Fruit fly (Drosophila melanogaster) whole organism, embryonic: ENCODE measurements around the gene ab.
A peak's percentile ranks its signal among the peaks of the same experiment; 100 is the strongest.

ENCODE experiments used
- Adf1 ChIP-seq: fragments of 200-800 bp; sonication (Bioruptor generic); IDR thresholded peaks from 2 replicates; pipeline ENCODE4 v1.3.6; 2022; ENCODE audit warnings: missing biosample characterization, missing genetic modification characterization
- CG10274 ChIP-seq: fragments of 200-800 bp; sonication (Bioruptor generic); optimal IDR thresholded peaks from 3 replicates; lab custom pipeline; 2017; ENCODE audit warnings: missing biosample characterization, mild to moderate bottlenecking, missing genetic modification characterization
- CG11696 ChIP-seq: fragments of 200-800 bp; sonication (Bioruptor generic); IDR thresholded peaks from 2 replicates; pipeline ENCODE4 v1.3.6; 2022; ENCODE audit warnings: missing biosample characterization, missing genetic modification characterization
- CG12769 ChIP-seq: fragments of 200-800 bp; sonication (Bioruptor generic); optimal IDR thresholded peaks from 2 replicates; lab custom pipeline; 2019; ENCODE audit warnings: missing biosample characterization, mild to moderate bottlenecking, missing genetic modification characterization, moderate library complexity
- CG13287 ChIP-seq: fragments of 200-800 bp; sonication (Bioruptor generic); IDR thresholded peaks from 2 replicates; pipeline ENCODE4 v1.3.6; 2022; ENCODE audit warnings: missing biosample characterization, missing genetic modification characterization; ENCODE audit not compliant: partially characterized antibody
- CG13894 ChIP-seq: fragments of 200-800 bp; sonication (Bioruptor generic); optimal IDR thresholded peaks from 3 replicates; lab custom pipeline; 2018; ENCODE audit warnings: missing biosample characterization, mild to moderate bottlenecking, missing genetic modification characterization, moderate library complexity
- CG14050 ChIP-seq: fragments of 200-800 bp; sonication (Bioruptor generic); IDR thresholded peaks from 3 replicates; pipeline ENCODE4 v1.3.6; 2022; ENCODE audit warnings: missing biosample characterization, missing genetic modification characterization
- CG14710 ChIP-seq: fragments of 200-800 bp; sonication (Bioruptor generic); optimal IDR thresholded peaks from 3 replicates; lab custom pipeline; 2019; ENCODE audit warnings: missing biosample characterization, mild to moderate bottlenecking, missing genetic modification characterization, moderate library complexity
- CG14860 ChIP-seq: fragments of 200-800 bp; sonication (Bioruptor generic); IDR thresholded peaks from 3 replicates; pipeline ENCODE4 v1.3.6; 2022; ENCODE audit warnings: missing biosample characterization, missing genetic modification characterization; ENCODE audit not compliant: partially characterized antibody
- CG17359 ChIP-seq: fragments of 200-800 bp; sonication (Bioruptor generic); optimal IDR thresholded peaks from 3 replicates; lab custom pipeline; 2018; ENCODE audit warnings: missing biosample characterization, mild to moderate bottlenecking, missing genetic modification characterization, moderate library complexity
- CG17802 ChIP-seq: fragments of 200-800 bp; sonication (Bioruptor generic); optimal IDR thresholded peaks from 2 replicates; lab custom pipeline; 2018; ENCODE audit warnings: missing biosample characterization, mild to moderate bottlenecking, missing genetic modification characterization, moderate library complexity
- CG30431 ChIP-seq: fragments of 200-800 bp; sonication (Bioruptor generic); optimal IDR thresholded peaks from 2 replicates; lab custom pipeline; 2017; ENCODE audit warnings: missing biosample characterization, missing genetic modification characterization
- CG3065 ChIP-seq: fragments of 200-800 bp; sonication (Bioruptor generic); optimal IDR thresholded peaks from 2 replicates; lab custom pipeline; 2016; ENCODE audit warnings: missing biosample characterization, missing genetic modification characterization
- CG31441 ChIP-seq: fragments of 200-800 bp; sonication (Bioruptor generic); IDR thresholded peaks from 2 replicates; pipeline ENCODE4 v1.3.6; 2022; ENCODE audit warnings: missing biosample characterization, missing genetic modification characterization
- CG3163 ChIP-seq: fragments of 200-800 bp; sonication (Bioruptor generic); optimal IDR thresholded peaks from 3 replicates; lab custom pipeline; 2016; ENCODE audit warnings: missing biosample characterization, missing genetic modification characterization
- CG32767 ChIP-seq: fragments of 200-800 bp; sonication (Bioruptor generic); IDR thresholded peaks from 2 replicates; pipeline ENCODE4 v1.3.6; 2022; ENCODE audit warnings: missing biosample characterization, missing genetic modification characterization
- CG3847 ChIP-seq: fragments of 200-800 bp; sonication (Bioruptor generic); IDR thresholded peaks from 2 replicates; pipeline ENCODE4 v1.3.6; 2022; ENCODE audit warnings: missing biosample characterization, missing genetic modification characterization
- CG4424 ChIP-seq: fragments of 200-800 bp; sonication (Bioruptor generic); optimal IDR thresholded peaks from 3 replicates; lab custom pipeline; 2016; ENCODE audit warnings: missing biosample characterization, missing genetic modification characterization
- CG7357 ChIP-seq: fragments of 200-800 bp; sonication (Bioruptor generic); IDR thresholded peaks from 3 replicates; pipeline ENCODE4 v1.3.6; 2022; ENCODE audit warnings: missing biosample characterization, missing genetic modification characterization
- CG7786 ChIP-seq: fragments of 200-800 bp; sonication (Bioruptor generic); optimal IDR thresholded peaks from 2 replicates; lab custom pipeline; 2016; ENCODE audit warnings: missing biosample characterization, missing genetic modification characterization
- CG8281 ChIP-seq: fragments of 200-800 bp; sonication (Bioruptor generic); optimal IDR thresholded peaks from 2 replicates; lab custom pipeline; 2018; ENCODE audit warnings: missing biosample characterization, mild to moderate bottlenecking, missing genetic modification characterization, moderate library complexity
- CG9215 ChIP-seq: fragments of 200-800 bp; sonication (Bioruptor generic); IDR thresholded peaks from 2 replicates; pipeline ENCODE4 v1.3.6; 2022; ENCODE audit warnings: missing biosample characterization, missing genetic modification characterization
- Elba2 ChIP-seq: fragments of 200-800 bp; sonication (Bioruptor generic); optimal IDR thresholded peaks from 3 replicates; lab custom pipeline; 2016; ENCODE audit warnings: missing biosample characterization, missing genetic modification characterization
- H15 ChIP-seq: fragments of 200-800 bp; sonication (Bioruptor generic); IDR thresholded peaks from 3 replicates; pipeline ENCODE4 v1.3.6; 2022; ENCODE audit warnings: missing biosample characterization, missing genetic modification characterization
- HLH4C ChIP-seq: fragments of 200-800 bp; sonication (Bioruptor generic); IDR thresholded peaks from 3 replicates; pipeline ENCODE4 v1.3.6; 2022; ENCODE audit warnings: missing biosample characterization, missing genetic modification characterization; ENCODE audit not compliant: partially characterized antibody
- Hmx ChIP-seq: fragments of 200-800 bp; sonication (Bioruptor generic); optimal IDR thresholded peaks from 2 replicates; lab custom pipeline; 2016; ENCODE audit warnings: missing biosample characterization, missing genetic modification characterization
- Lpt ChIP-seq: fragments of >200 bp; optimal IDR thresholded peaks from 2 replicates; lab custom pipeline; 2018; ENCODE audit warnings: missing biosample characterization, missing genetic modification characterization
- NFAT ChIP-seq: fragments of 200-800 bp; sonication (Bioruptor generic); IDR thresholded peaks from 2 replicates; pipeline ENCODE4 v1.3.6; 2022; ENCODE audit warnings: missing biosample characterization, missing genetic modification characterization
- Opbp ChIP-seq: fragments of 200-800 bp; sonication (Bioruptor generic); IDR thresholded peaks from 3 replicates; pipeline ENCODE4 v1.3.6; 2022; ENCODE audit warnings: missing biosample characterization, missing genetic modification characterization; ENCODE audit not compliant: partially characterized antibody
- Ravus ChIP-seq: fragments of 200-800 bp; sonication (Bioruptor generic); IDR thresholded peaks from 2 replicates; pipeline ENCODE4 v1.3.6; 2022; ENCODE audit warnings: missing biosample characterization, missing genetic modification characterization
- Six4 ChIP-seq: fragments of 200-800 bp; sonication (Bioruptor generic); optimal IDR thresholded peaks from 2 replicates; lab custom pipeline; 2016; ENCODE audit warnings: missing biosample characterization, missing genetic modification characterization
- bsh ChIP-seq, 2 experiments: fragments of 200-800 bp; sonication (Bioruptor generic); optimal IDR thresholded peaks; 2 replicates each; lab custom pipeline; 2017 to 2018; ENCODE audit warnings: mild to moderate bottlenecking in 2 of 2, missing biosample characterization in 2 of 2, missing genetic modification characterization in 2 of 2, moderate library complexity in 1 of 2
- btn ChIP-seq: fragments of 200-800 bp; sonication (Bioruptor generic); optimal IDR thresholded peaks from 2 replicates; lab custom pipeline; 2016; ENCODE audit warnings: missing biosample characterization, missing genetic modification characterization
- cad ChIP-seq: fragments of >200 bp; optimal IDR thresholded peaks from 2 replicates; lab custom pipeline; 2017; ENCODE audit warnings: missing biosample characterization, missing genetic modification characterization
- cas ChIP-seq: fragments of 200-800 bp; sonication (Bioruptor generic); IDR thresholded peaks from 2 replicates; pipeline ENCODE4 v1.3.6; 2022; ENCODE audit warnings: missing biosample characterization, missing genetic modification characterization
- corto ChIP-seq: fragments of 200-800 bp; sonication (Bioruptor generic); optimal IDR thresholded peaks from 2 replicates; lab custom pipeline; 2016; ENCODE audit warnings: missing biosample characterization, mild to moderate bottlenecking, missing genetic modification characterization, moderate library complexity
- crol ChIP-seq: fragments of 200-800 bp; sonication (Bioruptor generic); IDR thresholded peaks from 2 replicates; pipeline ENCODE4 v1.3.6; 2022; ENCODE audit warnings: missing biosample characterization, missing genetic modification characterization
- dati ChIP-seq: fragments of 200-800 bp; sonication (Bioruptor generic); IDR thresholded peaks from 2 replicates; pipeline ENCODE4 v1.3.6; 2022; ENCODE audit warnings: missing biosample characterization, missing genetic modification characterization
- fru ChIP-seq: fragments of >200 bp; optimal IDR thresholded peaks from 2 replicates; lab custom pipeline; 2017
- gce ChIP-seq: fragments of 200-800 bp; sonication (Bioruptor generic); IDR thresholded peaks from 3 replicates; pipeline ENCODE4 v1.3.6; 2022; ENCODE audit warnings: missing biosample characterization, missing genetic modification characterization
- gsb ChIP-seq: fragments of 200-800 bp; sonication (Bioruptor generic); IDR thresholded peaks from 2 replicates; pipeline ENCODE4 v1.3.6; 2022; ENCODE audit warnings: missing biosample characterization, missing genetic modification characterization
- gsb-n ChIP-seq: fragments of 200-800 bp; sonication (Bioruptor generic); optimal IDR thresholded peaks from 3 replicates; lab custom pipeline; 2018; ENCODE audit warnings: missing biosample characterization, mild to moderate bottlenecking, missing genetic modification characterization
- hb ChIP-seq: fragments of 200-800 bp; sonication (Bioruptor generic); IDR thresholded peaks from 3 replicates; pipeline ENCODE4 v1.3.6; 2022; ENCODE audit warnings: missing biosample characterization, missing genetic modification characterization; ENCODE audit not compliant: partially characterized antibody
- ind ChIP-seq: fragments of 200-800 bp; sonication (Bioruptor generic); optimal IDR thresholded peaks from 3 replicates; lab custom pipeline; 2016; ENCODE audit warnings: missing biosample characterization, missing genetic modification characterization
- maf-S ChIP-seq: fragments of 200-800 bp; sonication (Bioruptor generic); optimal IDR thresholded peaks from 2 replicates; lab custom pipeline; 2016; ENCODE audit warnings: missing biosample characterization, missing genetic modification characterization
- prd ChIP-seq, 3 experiments: fragments of >200 bp in 2 of 3; fragments of 200-800 bp in 1 of 3; sonication (Bioruptor generic) in 1 of 3; optimal IDR thresholded peaks in 2 of 3; IDR thresholded peaks in 1 of 3; 2 replicates in 2 of 3; 3 replicates in 1 of 3; pipeline versions ENCODE4 v1.3.6 to Lab custom; 2017 to 2022; ENCODE audit warnings: missing biosample characterization in 1 of 3, missing genetic modification characterization in 1 of 3
- pzg ChIP-seq: fragments of 200-800 bp; sonication (Bioruptor generic); optimal IDR thresholded peaks from 3 replicates; lab custom pipeline; 2018; ENCODE audit warnings: missing biosample characterization, mild to moderate bottlenecking, missing genetic modification characterization, moderate library complexity
- rib ChIP-seq: fragments of 200-800 bp; sonication (Bioruptor generic); IDR thresholded peaks from 2 replicates; pipeline ENCODE4 v1.3.6; 2022; ENCODE audit warnings: missing biosample characterization, missing genetic modification characterization
- sim ChIP-seq: fragments of 200-800 bp; sonication (Bioruptor generic); IDR thresholded peaks from 2 replicates; pipeline ENCODE4 v1.3.6; 2022; ENCODE audit warnings: missing biosample characterization, missing genetic modification characterization

Gene ab

DNA sequence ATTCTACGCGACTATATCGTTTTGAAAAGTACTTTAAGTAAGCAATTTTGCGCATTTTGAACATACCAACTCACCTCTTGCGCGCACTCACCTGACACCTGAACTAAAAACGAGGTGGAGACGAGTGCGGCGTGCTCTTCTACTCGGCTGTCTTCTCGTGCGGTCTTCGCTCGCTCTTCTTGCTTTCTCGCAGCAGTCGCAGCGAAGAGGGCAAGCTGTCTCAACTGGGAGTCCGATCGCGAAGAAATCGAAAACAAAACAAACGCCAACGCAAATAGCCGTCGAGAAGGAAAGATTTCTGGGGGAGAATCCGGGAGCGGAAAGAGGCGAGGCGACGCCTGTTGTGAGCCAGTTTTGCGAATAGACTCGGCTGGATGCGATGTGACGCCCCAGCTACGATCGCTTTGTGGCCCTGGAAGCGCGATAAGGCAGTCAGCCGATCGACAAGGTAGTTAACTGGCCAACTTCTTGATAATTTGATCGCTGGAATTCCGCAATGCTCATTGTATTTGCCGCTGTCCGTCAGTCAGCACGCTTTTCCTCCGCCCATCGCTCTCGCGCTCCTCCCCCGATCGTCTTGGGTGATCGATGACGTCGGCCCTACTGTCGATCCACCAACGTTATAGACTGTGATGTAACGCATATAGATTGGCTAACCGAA lies 61.3 kb downstream of the ab start (continued):
- TF ChIP-seq Ravus (no peak; the same call in 1 of the 2 replicates), CG13287 (GFP tag; lab: Robert Waterston, UW) (peak; percentile 48), NFAT (GFP tag; lab: Robert Waterston, UW) (0 out of 2 replicates have a peak, but pooled peaks have one; percentile 33), Six4 (GFP tag; lab: Kevin White, UChicago) (no peak), rib (GFP tag; lab: Robert Waterston, UW) (peak; percentile 88), CG8281 (no peak), CG30431 (GFP tag; lab: Kevin White, UChicago) (no peak), Adf1 (peak; percentile 80), CG3163 (GFP tag; lab: Kevin White, UChicago) (peak; percentile 72), crol (GFP tag; lab: Robert Waterston, UW) (peak; percentile 85)

DNA sequence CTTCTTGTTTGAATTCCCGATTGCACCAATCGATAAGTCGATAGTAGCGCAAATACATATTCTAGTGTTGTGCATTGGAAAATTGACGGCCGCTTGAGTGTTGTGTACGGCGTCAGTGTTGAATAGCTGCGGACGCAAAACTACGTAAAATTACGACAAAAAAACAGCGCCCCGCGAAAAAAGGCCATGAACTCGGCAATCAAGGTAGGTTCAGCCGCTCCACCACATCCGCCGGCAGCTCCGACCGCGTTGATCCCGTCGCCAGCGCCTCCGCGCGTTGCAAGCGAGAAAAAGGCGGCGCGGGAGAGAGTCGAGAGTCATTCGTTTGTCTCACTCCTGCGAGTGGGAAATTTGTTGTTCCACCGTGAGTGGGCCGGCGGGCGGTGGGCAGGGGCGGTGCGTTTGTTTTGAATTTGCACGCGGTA lies 67.5 kb downstream of the ab start, which contains the start of gene CG33695:
CG33695 (plus strand) TSS at position 95 of the 425 bp plus-strand sequence.
- TF ChIP-seq corto (GFP tag; lab: Kevin White, UChicago) (no peak), Hmx (no peak), cad (GFP tag; lab: Kevin White, UChicago) (no peak), CG3847 (GFP tag; lab: Robert Waterston, UW) (peak; percentile 84), hb (GFP tag; lab: Robert Waterston, UW) (peak; percentile 65; the same call in 1 of the 3 replicates), CG17802 (peak; percentile 3), CG4424 (peak; percentile 64), Opbp (GFP tag; lab: Robert Waterston, UW) (peak; percentile 68; the same call in 2 of the 3 replicates), H15 (peak; percentile 27; the same call in 1 of the 3 replicates), ind (GFP tag; lab: Kevin White, UChicago) (peak; percentile 72), CG3065 (peak; percentile 12), CG11696 (GFP tag; lab: Robert Waterston, UW) (no peak), bsh (GFP tag; optimal IDR thresholded peaks at IDR 0.05; lab: Kevin White, UChicago) (peak in 1 of 2 experiments; percentile 41), maf-S (GFP tag; lab: Kevin White, UChicago) (peak; percentile 76), CG9215 (peak; percentile 48), CG7357 (GFP tag; lab: Robert Waterston, UW) (no peak), gsb (GFP tag; lab: Robert Waterston, UW) (no peak), CG14710 (tag; lab: Kevin White, UChicago) (peak; percentile 68), CG14050 (peak; percentile 36; the same call in 2 of the 3 replicates), CG17359 (tag; lab: Kevin White, UChicago) (peak; percentile 22), CG31441 (GFP tag; lab: Robert Waterston, UW) (no peak), pzg (GFP tag; lab: Kevin White, UChicago) (peak; percentile 80), CG7786 (GFP tag; lab: Kevin White, UChicago) (peak; percentile 78), CG13894 (no peak), gsb-n (tag; lab: Kevin White, UChicago) (peak; percentile 4), CG12769 (tag; lab: Kevin White, UChicago) (peak; percentile 53), gce (GFP tag; lab: Robert Waterston, UW) (no peak), CG14860 (peak; percentile 64; the same call in 2 of the 3 replicates), Lpt (no peak), fru (lab: Kevin White, UChicago) (no peak), HLH4C (peak; percentile 78), CG10274 (peak; percentile 32), Elba2 (GFP tag; lab: Kevin White, UChicago) (no peak), cas (GFP tag; lab: Robert Waterston, UW) (no peak), sim (no peak), dati (GFP tag; lab: Robert Waterston, UW) (no peak), btn (GFP tag; lab: Kevin White, UChicago) (peak; percentile 24), CG32767 (GFP tag; lab: Robert Waterston, UW) (no peak), prd (optimal IDR thresholded peaks at IDR 0.05; lab: Kevin White, UChicago) (no peak), prd (GFP tag; IDR thresholded peaks at IDR 0.05; lab: Robert Waterston, UW) (peak; percentile 56; the same call in 2 of the 3 replicates)
